Worm (Caenorhabditis elegans) whole organism, L4/young adult: ENCODE data around the gene ced-3.

Experiments used
- W03F9.2 ChIP-seq: fragments of 150-350 bp; optimal IDR thresholded peaks from 2 replicates; lab custom pipeline; 2014; ENCODE audit warnings: missing biosample characterization, missing genetic modification characterization
- dao-5 ChIP-seq: sonication (generic microtip); optimal IDR thresholded peaks from 2 replicates; lab custom pipeline; 2016; ENCODE audit warnings: missing genotype, missing genetic modification characterization, moderate library complexity, missing compliant biosample characterization
- him-1 ChIP-seq: sonication (generic microtip); optimal IDR thresholded peaks from 2 replicates; lab custom pipeline; 2016; ENCODE audit warnings: missing genotype, missing genetic modification reagents, missing genetic modification characterization, missing compliant biosample characterization

DNA sequence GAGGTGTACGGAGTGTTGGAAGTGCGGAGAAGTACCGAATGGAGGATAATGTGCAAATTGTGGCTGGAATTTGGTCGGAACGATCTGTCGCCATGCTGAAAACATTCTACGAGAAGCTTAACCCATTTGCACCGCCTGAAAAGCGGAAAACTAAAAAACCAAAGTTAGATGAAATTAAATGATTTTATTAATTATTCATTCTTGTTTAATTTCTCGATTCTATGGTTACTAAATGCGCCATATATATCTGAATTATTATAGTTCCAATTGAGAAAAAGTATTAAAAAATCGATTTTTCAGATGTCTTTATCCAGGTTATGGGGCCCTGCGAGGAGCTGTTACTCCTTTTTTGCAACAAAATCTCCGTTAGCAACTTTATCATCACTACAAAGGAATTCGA is 40.1 kb upstream of the ced-3 start, which contains the start of gene cox-11:
- TF ChIP-seq W03F9.2 (tag; lab: Kevin White, UChicago): no peak
- no peak for TF ChIP-seq dao-5 (tag; lab: Kevin White, UChicago)
- no peak for TF ChIP-seq him-1 (tag; lab: Kevin White, UChicago)
